Worm (Caenorhabditis elegans) whole organism, L1 larva: Measurements from ENCODE around the gene acp-2.

ENCODE experiments used
- C16A3.4 ChIP-seq: fragments of 150-350 bp; optimal IDR thresholded peaks from 2 replicates; lab custom pipeline; 2014; ENCODE audit warnings: missing biosample characterization, missing genetic modification characterization
- ceh-82 ChIP-seq, 3 experiments: fragments of 150-350 bp in 1 of 3; sonication (generic microtip) in 2 of 3; optimal IDR thresholded peaks; 2 replicates each; lab custom pipeline; 2014 to 2017; ENCODE audit warnings: missing biosample characterization in 3 of 3, missing genetic modification characterization in 3 of 3
- fkh-10 ChIP-seq: sonication (generic microtip); optimal IDR thresholded peaks from 2 replicates; lab custom pipeline; 2017; ENCODE audit warnings: missing biosample characterization, missing genetic modification reagents, missing genetic modification characterization
- jun-1 ChIP-seq: fragments of 150-350 bp; optimal IDR thresholded peaks from 2 replicates; lab custom pipeline; 2014; ENCODE audit warnings: missing biosample characterization, missing genetic modification reagents, missing genetic modification characterization
- nhr-47 ChIP-seq: sonication (generic microtip); optimal IDR thresholded peaks from 2 replicates; lab custom pipeline; 2016; ENCODE audit warnings: mild to moderate bottlenecking, missing genetic modification characterization, moderate library complexity, missing compliant biosample characterization
- nhr-90 ChIP-seq: sonication (generic microtip); optimal IDR thresholded peaks from 2 replicates; lab custom pipeline; 2016; ENCODE audit warnings: mild to moderate bottlenecking, missing genetic modification characterization, missing compliant biosample characterization; ENCODE audit not compliant: poor library complexity
- pag-3 ChIP-seq: sonication (generic microtip); optimal IDR thresholded peaks from 2 replicates; lab custom pipeline; 2017; ENCODE audit warnings: missing genetic modification characterization, mild to moderate bottlenecking, missing compliant biosample characterization, antibody characterized with exemption, borderline replicate concordance; ENCODE audit not compliant: insufficient read depth
- snpc-4 ChIP-seq: fragments of 150-350 bp; optimal IDR thresholded peaks from 2 replicates; lab custom pipeline; 2014; ENCODE audit warnings: missing biosample characterization, missing genetic modification characterization
- unc-62 ChIP-seq: fragments of 150-350 bp; optimal IDR thresholded peaks from 2 replicates; lab custom pipeline; 2014; ENCODE audit warnings: missing biosample characterization, missing genetic modification reagents, missing genetic modification characterization

DNA sequence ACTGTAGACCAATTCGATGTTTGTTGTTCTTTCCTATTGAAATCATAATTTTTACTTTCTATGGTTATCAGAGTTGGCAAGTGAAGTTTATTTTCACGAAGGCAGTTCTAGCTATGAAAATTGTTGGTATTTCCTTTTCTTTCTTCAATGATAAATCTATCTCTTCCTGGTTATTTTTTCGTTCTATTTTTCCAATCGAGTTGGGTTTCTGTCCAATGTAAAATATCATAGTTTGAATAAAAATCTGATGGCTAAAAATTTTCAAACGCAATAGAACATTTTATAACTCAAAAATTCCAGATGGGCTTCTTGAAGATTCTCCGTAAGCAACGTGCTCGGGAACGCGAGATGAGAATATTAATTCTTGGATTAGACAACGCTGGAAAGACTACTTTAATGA is 12.2 kb upstream of the acp-2 start, which contains the start of gene evl-20:
- TF ChIP-seq fkh-10 (GFP tag; lab: Kevin White, UChicago) (no peak), snpc-4 (tag; lab: Kevin White, UChicago) (no peak), pag-3 (tag; lab: Kevin White, UChicago) (no peak), C16A3.4 (tag; lab: Kevin White, UChicago) (no peak), unc-62 (GFP tag; lab: Kevin White, UChicago) (no peak), ceh-82 (tag; optimal IDR thresholded peaks at IDR 0.05; lab: Kevin White, UChicago) (no peak), jun-1 (tag; lab: Kevin White, UChicago) (no peak), nhr-90 (no peak), nhr-47 (tag; lab: Kevin White, UChicago) (no peak)
